Worm (Caenorhabditis elegans): ENCODE measurements around the gene T07D4.2.

T07D4.2 gene

DNA sequence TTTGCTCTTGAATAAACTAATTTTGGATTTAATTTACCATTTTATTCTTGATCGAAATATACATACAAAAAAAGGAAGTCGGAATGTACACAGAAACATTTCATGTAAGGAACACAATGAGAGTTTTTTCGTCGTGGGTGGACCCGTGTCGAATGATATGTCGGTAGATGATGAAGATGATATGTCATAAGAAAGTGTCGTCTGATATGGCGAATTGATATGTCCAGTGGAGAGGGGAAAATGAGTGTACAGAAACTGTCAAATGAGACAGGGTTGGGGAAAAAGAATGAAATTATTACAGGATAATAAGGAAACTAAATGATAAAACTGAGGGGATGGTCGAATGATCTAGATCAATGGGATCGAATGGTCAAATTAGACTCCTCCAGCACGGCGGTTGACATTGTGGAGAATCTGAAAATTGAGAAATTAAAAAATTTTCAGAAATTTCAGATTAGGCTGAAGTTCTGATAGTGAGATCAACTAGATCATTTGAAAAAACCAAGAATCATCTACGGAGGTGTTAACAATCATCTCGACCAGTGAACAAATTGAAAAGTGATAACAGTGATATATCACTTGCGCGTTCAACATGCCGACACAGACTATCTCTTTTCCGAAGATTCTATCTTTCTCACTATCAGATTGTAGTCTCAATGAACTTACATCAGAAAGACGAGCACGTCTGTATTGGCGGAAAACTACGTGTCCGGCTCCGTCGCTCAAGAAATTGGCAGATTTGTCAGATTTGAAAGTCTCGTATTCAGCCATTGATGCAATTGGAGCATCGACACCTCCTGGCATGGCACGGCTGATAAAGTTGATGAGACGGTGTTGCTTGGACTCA, 53.4 kb downstream of the T07D4.2 start:
- TF ChIP-seq swsn-7 (tag; optimal IDR thresholded peaks at IDR 0.05) (no peak), lin-13 (GFP tag; optimal IDR thresholded peaks at IDR 0.05) (peak; percentile 3), snpc-4 (tag; optimal IDR thresholded peaks at IDR 0.05) (no peak), unc-62 (GFP tag; optimal IDR thresholded peaks at IDR 0.05) (no peak), ama-1 (optimal IDR thresholded peaks at IDR 0.05) (peak; percentile 46), ztf-11 (tag; optimal IDR thresholded peaks at IDR 0.05) (no peak), efl-1 (optimal IDR thresholded peaks at IDR 0.05) (peak in 1 of 2 experiments; percentile 1), efl-1 (GFP tag; optimal IDR thresholded peaks at IDR 0.05 in 1 of 2) (peak in 1 of 2 experiments; percentile 89), dsc-1 (tag; optimal IDR thresholded peaks at IDR 0.05) (no peak), elt-3 (tag; optimal IDR thresholded peaks at IDR 0.05) (peak in 3 of 6 experiments; percentile 30 to 61 (median 33)), efl-3 (GFP tag; optimal IDR thresholded peaks at IDR 0.05) (no peak), mep-1 (tag; optimal IDR thresholded peaks at IDR 0.05) (no peak), ceh-8 (GFP tag; optimal IDR thresholded peaks at IDR 0.05) (no peak), nhr-20 (tag; optimal IDR thresholded peaks at IDR 0.05) (peak; percentile 57), ceh-82 (tag; optimal IDR thresholded peaks at IDR 0.05) (no peak), nhr-77 (tag; optimal IDR thresholded peaks at IDR 0.05) (no peak), elt-2 (tag; optimal IDR thresholded peaks at IDR 0.05) (no peak), zip-4 (GFP tag; optimal IDR thresholded peaks at IDR 0.05) (no peak), nhr-85 (tag) (peak; percentile 73), vab-15 (tag; optimal IDR thresholded peaks at IDR 0.05) (no peak), alr-1 (tag; optimal IDR thresholded peaks at IDR 0.05; ENCODE audit: borderline replicate concordance) (no peak), lir-3 (tag; optimal IDR thresholded peaks at IDR 0.05; ENCODE audit: poor library complexity) (peak; percentile 28), lin-35 (GFP tag; optimal IDR thresholded peaks at IDR 0.05) (peak in 1 of 2 experiments; percentile 48), sup-37 (GFP tag; optimal IDR thresholded peaks at IDR 0.05) (no peak), jun-1 (tag; optimal IDR thresholded peaks at IDR 0.05) (no peak), snu-23 (GFP tag; optimal IDR thresholded peaks at IDR 0.05) (peak; percentile 4), aha-1 (tag; optimal IDR thresholded peaks at IDR 0.05) (no peak), nhr-84 (tag; optimal IDR thresholded peaks at IDR 0.05) (no peak), lin-14 (GFP tag; optimal IDR thresholded peaks at IDR 0.05) (peak; percentile 4), fkh-10 (GFP tag; optimal IDR thresholded peaks at IDR 0.05) (no peak), ztf-4 (tag; optimal IDR thresholded peaks at IDR 0.05) (peak; percentile 0), skn-1 (tag; optimal IDR thresholded peaks at IDR 0.05) (no peak), nhr-71 (tag; optimal IDR thresholded peaks at IDR 0.05) (peak; percentile 35), nhr-76 (tag; optimal IDR thresholded peaks at IDR 0.05) (no peak), lin-15B (tag; optimal IDR thresholded peaks at IDR 0.05) (peak; percentile 8), sptf-1 (tag; optimal IDR thresholded peaks at IDR 0.05) (no peak), nhr-28 (tag; optimal IDR thresholded peaks at IDR 0.05) (no peak), egl-13 (tag; optimal IDR thresholded peaks at IDR 0.05) (no peak), mef-2 (tag; optimal IDR thresholded peaks at IDR 0.05) (no peak), blmp-1 (tag; optimal IDR thresholded peaks at IDR 0.05) (peak; percentile 33), C34B4.2 (tag; optimal IDR thresholded peaks at IDR 0.05) (no peak), nhr-90 (tag; optimal IDR thresholded peaks at IDR 0.05; ENCODE audit: poor library complexity) (no peak), rnt-1 (tag; optimal IDR thresholded peaks at IDR 0.05) (peak; percentile 9), nhr-47 (tag; optimal IDR thresholded peaks at IDR 0.05) (peak; percentile 48), grh-1 (GFP tag; IDR thresholded peaks at IDR 0.05) (0 out of 2 replicates have a peak, but pooled peaks have one; percentile 25), nhr-19 (GFP tag; conservative IDR thresholded peaks at IDR 0.05) (peak; percentile 31; the same call in 1 of the 2 replicates), fkh-4 (tag; optimal IDR thresholded peaks at IDR 0.05; ENCODE audit: borderline replicate concordance) (no peak), ceh-90 (tag; optimal IDR thresholded peaks at IDR 0.05) (no peak), C04F5.9 (tag; optimal IDR thresholded peaks at IDR 0.05) (no peak), aly-2 (tag; optimal IDR thresholded peaks at IDR 0.05) (peak; percentile 35), tbx-2 (tag; optimal IDR thresholded peaks at IDR 0.05) (peak; percentile 42), tlp-1 (tag; optimal IDR thresholded peaks at IDR 0.05) (no peak)

Measured in whole organism, L1 larva.